Worm (Caenorhabditis elegans): ENCODE measurements around the gene F47D12.7.

ce11 chrIII:6310352-6310751, 14.5 kb upstream of the F47D12.7 start:
- no peak for TF ChIP-seq ama-1 (optimal IDR thresholded peaks at IDR 0.05)
- TF ChIP-seq pes-1 (GFP tag; IDR thresholded peaks at IDR 0.05) = no peak
- TF ChIP-seq flt-1 (GFP tag; IDR thresholded peaks at IDR 0.05) = no peak
- TF ChIP-seq B0310.2 (tag; optimal IDR thresholded peaks at IDR 0.05) = no peak
- TF ChIP-seq hmbx-1 (tag; optimal IDR thresholded peaks at IDR 0.05) = no peak
- no peak for TF ChIP-seq hnd-1 (tag; optimal IDR thresholded peaks at IDR 0.05)
- no peak for TF ChIP-seq hmg-4 (GFP tag; optimal IDR thresholded peaks at IDR 0.05)
- TF ChIP-seq ceh-36 (tag; optimal IDR thresholded peaks at IDR 0.05) = no peak
- no peak for TF ChIP-seq sea-1 (GFP tag; conservative IDR thresholded peaks at IDR 0.05)
- no peak for TF ChIP-seq tbx-11 (GFP tag; IDR thresholded peaks at IDR 0.05)
- TF ChIP-seq scrt-1 (GFP tag; IDR thresholded peaks at IDR 0.05) = no peak

Measured in whole organism, early embryonic.